Fruit fly (Drosophila melanogaster) S2 (cell line): ENCODE measurements around the gene CG17192.

Source experiments
- CG8478 ChIP-seq: fragments of >200 bp; optimal IDR thresholded peaks from 2 replicates; lab custom pipeline; 2018
- CTCF ChIP-seq, 2 experiments: fragments of >200 bp; optimal IDR thresholded peaks; 2 replicates each; lab custom pipeline; 2018

Gene CG17192

DNA sequence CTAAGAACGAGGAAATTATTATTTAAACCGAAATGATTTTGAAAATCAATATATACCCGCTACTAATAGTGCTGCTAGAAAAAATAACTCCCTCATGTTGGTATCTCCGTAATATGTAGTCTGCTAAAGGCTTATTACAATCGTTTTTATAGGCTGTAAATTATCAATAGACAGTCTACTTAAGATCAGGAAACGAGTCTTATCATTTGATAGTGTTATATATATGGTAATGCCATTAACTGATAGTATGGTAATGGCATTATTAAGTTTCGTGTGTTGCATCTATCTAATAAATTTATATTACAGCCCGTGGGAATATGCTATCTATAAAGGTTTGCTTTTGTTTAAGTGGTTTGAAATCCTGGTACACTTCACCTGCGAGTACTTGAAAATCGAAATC is at the start of gene CG17192:
Gene CG17192, minus strand, starts transcription at position 101 of the 400 bp plus-strand sequence.
- no peak for TF ChIP-seq CTCF (optimal IDR thresholded peaks at IDR 0.05; lab: Kevin White, UChicago)
- no peak for TF ChIP-seq CG8478 (lab: Kevin White, UChicago)

DNA sequence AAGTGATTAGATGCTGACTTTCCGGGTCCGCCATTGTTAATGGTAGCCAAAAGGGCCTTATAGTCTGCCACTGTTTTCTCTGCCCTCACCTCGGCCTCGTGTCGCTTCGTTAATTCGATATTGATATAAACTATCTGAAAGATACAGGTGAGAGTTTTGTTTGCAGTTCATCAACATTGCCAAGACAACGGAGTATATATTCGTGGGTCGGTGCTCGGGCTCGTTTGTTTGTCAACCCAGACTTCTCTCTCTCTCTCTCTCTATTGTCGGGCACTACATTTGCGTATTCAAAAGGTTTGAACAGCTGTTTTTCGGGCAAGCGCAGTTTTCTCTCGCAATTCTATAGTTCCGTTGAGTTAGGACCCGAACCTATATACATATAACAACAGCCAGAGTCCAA is 49.3 kb upstream of the CG17192 start:
- TF ChIP-seq CTCF (optimal IDR thresholded peaks at IDR 0.05; lab: Kevin White, UChicago) (no peak), CG8478 (lab: Kevin White, UChicago) (no peak)

DNA sequence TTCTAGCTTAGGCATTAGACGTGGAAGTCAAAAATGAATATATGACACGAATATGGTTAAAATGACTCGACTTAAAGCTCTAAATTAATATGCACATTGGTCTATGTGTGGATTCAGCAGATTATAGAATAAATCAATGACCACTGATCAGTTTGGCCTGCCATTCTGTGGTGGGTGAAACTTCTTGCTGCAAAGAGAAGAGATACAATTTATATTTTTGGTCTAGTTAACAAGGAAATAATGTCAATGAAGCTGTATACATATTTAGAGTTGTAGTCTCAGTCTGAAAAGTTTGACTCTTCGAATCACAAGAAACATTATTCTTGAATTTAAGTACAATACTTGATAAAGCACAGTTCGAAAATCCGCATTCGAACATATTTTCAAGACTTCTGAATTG is 47.0 kb upstream of the CG17192 start, which contains the start of gene CG43935:
Gene CG43935, plus strand, starts transcription at position 301 of the 400 bp plus-strand sequence.
- TF ChIP-seq CG8478 (lab: Kevin White, UChicago) (no peak), CTCF (optimal IDR thresholded peaks at IDR 0.05; lab: Kevin White, UChicago) (no peak)

DNA sequence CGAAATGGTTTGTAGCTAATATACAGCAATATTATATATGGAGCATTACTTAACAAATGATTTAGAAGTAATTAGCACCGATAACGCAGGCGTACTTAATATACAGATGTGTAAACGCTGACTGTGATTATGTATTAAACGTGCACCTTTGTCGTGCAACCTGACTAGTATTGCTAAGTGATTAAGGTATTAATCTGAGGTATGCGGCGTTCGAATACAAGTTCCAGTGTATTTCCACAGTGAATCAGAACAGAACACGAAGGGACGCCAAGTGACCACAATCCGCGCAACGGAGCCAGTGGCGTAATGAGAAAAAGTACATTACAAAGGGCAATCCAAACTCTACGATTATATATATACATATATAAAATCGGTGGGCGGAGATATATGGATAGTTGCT is 46.0 kb upstream of the CG17192 start, which contains the start of gene Nep5:
Gene Nep5, minus strand, starts transcription at position 101 of the 400 bp plus-strand sequence.
- TF ChIP-seq CTCF (optimal IDR thresholded peaks at IDR 0.05; lab: Kevin White, UChicago) (no peak), CG8478 (lab: Kevin White, UChicago) (no peak)

DNA sequence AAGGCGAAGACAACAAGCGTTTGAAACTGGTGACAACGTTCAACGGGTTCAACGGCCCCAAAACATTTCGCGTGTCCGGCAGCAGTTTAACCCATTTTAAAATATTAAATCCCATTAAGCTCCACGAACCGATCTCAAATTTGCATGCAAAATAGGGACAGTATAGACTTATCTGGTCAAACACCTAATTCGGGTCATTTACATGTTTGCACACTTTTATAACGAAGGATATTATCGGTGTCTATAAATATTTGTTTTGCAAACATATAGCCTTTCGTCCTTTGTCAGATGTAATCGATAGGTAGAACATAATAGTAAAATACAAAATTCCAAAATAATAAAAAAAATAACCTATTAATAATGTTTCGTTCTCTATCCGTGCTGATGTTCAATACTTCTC is 43.8 kb upstream of the CG17192 start, which contains the start of gene CG34292:
Gene CG34292, plus strand, starts transcription at position 301 of the 400 bp plus-strand sequence.
- TF ChIP-seq CG8478 (lab: Kevin White, UChicago) (no peak), CTCF (optimal IDR thresholded peaks at IDR 0.05; lab: Kevin White, UChicago) (no peak)

dm6 chr3R:27056152-27056551 is 38.1 kb upstream of the CG17192 start:
- TF ChIP-seq CTCF (optimal IDR thresholded peaks at IDR 0.05; lab: Kevin White, UChicago) (no peak), CG8478 (lab: Kevin White, UChicago) (no peak)

DNA sequence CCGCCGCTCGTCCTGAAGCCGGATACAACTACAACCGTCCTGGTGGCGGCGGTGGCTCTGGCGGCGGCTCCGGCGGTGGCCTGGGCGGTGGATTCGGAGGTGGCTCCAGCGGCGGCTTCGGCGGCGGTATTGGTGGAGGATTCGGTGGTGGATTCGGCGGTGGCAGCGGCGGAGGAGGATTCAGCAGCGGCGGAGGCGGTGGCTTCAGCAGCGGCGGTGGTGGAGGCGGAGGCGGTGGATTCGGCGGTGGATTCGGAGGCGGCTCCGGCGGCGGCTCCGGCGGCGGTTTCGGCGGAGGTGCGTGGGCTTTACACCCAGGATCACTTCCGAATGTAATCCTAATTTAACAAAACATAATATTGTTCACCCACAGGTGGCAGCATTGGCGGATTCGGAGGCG is 31.5 kb upstream of the CG17192 start:
- no peak for TF ChIP-seq CTCF (optimal IDR thresholded peaks at IDR 0.05; lab: Kevin White, UChicago)

DNA sequence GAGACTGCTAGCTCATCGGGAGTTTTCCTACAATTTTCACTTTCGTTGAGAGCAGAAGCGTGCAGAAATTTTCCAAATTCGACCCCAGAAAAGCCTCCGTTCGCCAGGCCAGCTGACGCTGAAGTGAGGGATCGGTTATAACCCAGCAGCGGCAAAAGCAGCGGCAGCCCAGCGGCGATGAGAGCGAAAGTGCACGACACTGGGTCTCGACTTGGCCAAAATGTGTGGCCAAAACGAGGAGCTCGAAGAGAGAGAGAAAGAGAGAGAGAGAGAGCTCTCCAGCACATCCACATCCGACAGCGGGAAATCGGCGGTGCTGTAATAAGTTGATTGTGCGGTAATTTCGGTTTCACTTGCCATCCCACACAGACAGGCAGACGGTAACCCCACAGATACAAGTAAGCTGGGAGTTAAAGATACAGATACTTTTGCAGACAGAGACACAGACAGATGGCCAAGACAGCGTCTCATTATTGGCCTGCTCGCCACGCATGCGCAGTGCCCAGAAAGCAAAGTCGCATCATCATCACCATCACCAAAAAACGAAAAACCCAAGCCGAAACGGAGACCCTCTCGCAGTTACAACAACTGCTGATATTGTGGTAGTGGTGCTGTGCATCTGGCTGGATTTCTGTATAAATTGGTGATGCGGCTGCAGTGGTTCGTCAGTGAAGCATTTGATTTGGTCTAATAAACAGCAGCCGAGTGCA is 30.6 kb upstream of the CG17192 start, which contains the start of gene TwdlT:
Gene TwdlT, plus strand, starts transcription at position 660 of the 710 bp plus-strand sequence.
- TF ChIP-seq CTCF (optimal IDR thresholded peaks at IDR 0.05; lab: Kevin White, UChicago) (no peak), CG8478 (lab: Kevin White, UChicago) (no peak)

- no peak for TF ChIP-seq CG8478 (lab: Kevin White, UChicago)
- no peak for TF ChIP-seq CTCF (optimal IDR thresholded peaks at IDR 0.05; lab: Kevin White, UChicago)
These were observed 22.0 kb upstream of the CG17192 start for dm6 chr3R:27040044-27040443.

dm6 chr3R:27033935-27034334 is 15.8 kb upstream of the CG17192 start:
- TF ChIP-seq CG8478 (lab: Kevin White, UChicago) (no peak), CTCF (optimal IDR thresholded peaks at IDR 0.05; lab: Kevin White, UChicago) (no peak)

DNA sequence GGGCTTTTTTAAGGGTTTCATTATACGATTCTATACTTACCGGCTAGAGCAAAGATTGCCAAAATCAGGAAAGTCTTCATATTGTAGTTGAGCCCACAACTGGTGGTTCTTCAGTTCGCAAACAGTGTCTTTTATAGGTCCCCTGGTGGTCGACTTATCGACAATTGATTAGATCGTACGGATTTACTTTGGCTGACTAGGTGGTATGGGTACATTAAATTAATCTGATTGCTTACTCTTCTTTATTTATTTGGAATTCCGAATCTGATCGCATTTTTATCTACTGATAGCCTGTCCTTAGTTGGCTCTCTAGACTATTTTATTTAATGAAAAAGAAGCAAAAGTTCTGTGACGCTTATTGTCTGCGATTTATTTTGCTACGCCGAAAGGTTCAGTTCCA is 7.9 kb upstream of the CG17192 start, which contains the start of gene CG6271:
Gene CG6271, minus strand, starts transcription at position 101 of the 400 bp plus-strand sequence.
- no peak for TF ChIP-seq CG8478 (lab: Kevin White, UChicago)
- no peak for TF ChIP-seq CTCF (optimal IDR thresholded peaks at IDR 0.05; lab: Kevin White, UChicago)

- no peak for TF ChIP-seq CTCF (optimal IDR thresholded peaks at IDR 0.05; lab: Kevin White, UChicago)
- TF ChIP-seq CG8478 (lab: Kevin White, UChicago): no peak
These were observed 5.0 kb upstream of the CG17192 start, which contains the start of gene CG6277 for dm6 chr3R:27023117-27023516. Gene CG6277 (minus strand): TSS chr3R:27023217.

DNA sequence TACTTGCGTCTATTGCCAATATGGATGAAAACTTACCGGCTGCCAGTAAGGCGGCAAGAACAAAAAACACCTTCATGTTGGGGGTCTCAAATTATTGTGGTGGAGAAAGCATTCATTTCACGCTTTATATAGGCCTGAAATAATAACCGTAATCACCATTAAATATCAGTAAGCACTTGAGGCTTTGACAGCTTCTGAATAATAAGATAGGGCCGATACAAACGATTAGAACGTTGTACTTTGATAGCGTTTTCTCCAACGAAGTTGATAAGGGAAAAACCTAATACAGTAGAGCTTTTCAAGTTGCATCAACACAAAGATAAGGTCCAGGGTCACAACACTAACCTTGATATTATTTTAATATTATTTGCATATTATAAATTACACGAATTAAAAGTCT is 3.2 kb upstream of the CG17192 start, which contains the start of gene CG6283:
Gene CG6283, minus strand, starts transcription at position 101 of the 400 bp plus-strand sequence.
- TF ChIP-seq CTCF (optimal IDR thresholded peaks at IDR 0.05; lab: Kevin White, UChicago) (no peak), CG8478 (lab: Kevin White, UChicago) (no peak)

dm6 chr3R:27019701-27020172 is 1.6 kb upstream of the CG17192 start, which contains the start of gene CG17191:
Gene CG17191 (minus strand): TSS chr3R:27019751.
- TF ChIP-seq CTCF (optimal IDR thresholded peaks at IDR 0.05; lab: Kevin White, UChicago) (no peak), CG8478 (lab: Kevin White, UChicago) (no peak)

dm6 chr3R:27007022-27007421 is 11.1 kb downstream of the CG17192 start, which contains the start of gene CG6295:
Gene CG6295 (minus strand): TSS chr3R:27007055.
- no peak for TF ChIP-seq CG8478 (lab: Kevin White, UChicago)
- TF ChIP-seq CTCF (optimal IDR thresholded peaks at IDR 0.05; lab: Kevin White, UChicago): no peak
